Fruit fly (Drosophila melanogaster) whole organism, embryonic: ENCODE measurements around the gene Ppt2.

ENCODE experiments used
- B-H2 ChIP-seq: fragments of 200-800 bp; sonication (Bioruptor generic); optimal IDR thresholded peaks from 2 replicates; lab custom pipeline; 2018; ENCODE audit warnings: missing biosample characterization, mild to moderate bottlenecking, missing genetic modification characterization
- Bteb2 ChIP-seq: fragments of 200-800 bp; sonication (Bioruptor generic); optimal IDR thresholded peaks from 2 replicates; lab custom pipeline; 2016; ENCODE audit warnings: missing biosample characterization, missing genetic modification characterization
- CG10959 ChIP-seq: fragments of 200-800 bp; sonication (Bioruptor generic); IDR thresholded peaks from 2 replicates; pipeline ENCODE4 v1.3.6; 2022; ENCODE audit warnings: missing biosample characterization, missing genetic modification characterization
- CG11398 ChIP-seq: fragments of 200-800 bp; sonication (Bioruptor generic); optimal IDR thresholded peaks from 2 replicates; lab custom pipeline; 2016; ENCODE audit warnings: missing biosample characterization, missing genetic modification characterization
- CG11504 ChIP-seq: fragments of 200-800 bp; sonication (Bioruptor generic); optimal IDR thresholded peaks from 3 replicates; lab custom pipeline; 2019; ENCODE audit warnings: missing biosample characterization, mild to moderate bottlenecking, missing genetic modification characterization, moderate library complexity
- CG11695 ChIP-seq: fragments of 200-800 bp; sonication (Bioruptor generic); IDR thresholded peaks from 3 replicates; pipeline ENCODE4 v1.3.6; 2022; ENCODE audit warnings: missing biosample characterization, missing genetic modification characterization
- CG14441 ChIP-seq: fragments of 200-800 bp; sonication (Bioruptor generic); IDR thresholded peaks from 2 replicates; pipeline ENCODE4 v1.3.6; 2022; ENCODE audit warnings: missing biosample characterization, missing genetic modification characterization
- CG14860 ChIP-seq: fragments of 200-800 bp; sonication (Bioruptor generic); IDR thresholded peaks from 3 replicates; pipeline ENCODE4 v1.3.6; 2022; ENCODE audit warnings: missing biosample characterization, missing genetic modification characterization; ENCODE audit not compliant: partially characterized antibody
- CG1602 ChIP-seq: fragments of 200-800 bp; sonication (Bioruptor generic); optimal IDR thresholded peaks from 3 replicates; lab custom pipeline; 2016; ENCODE audit warnings: missing biosample characterization, missing genetic modification characterization
- CG18262 ChIP-seq: fragments of 200-800 bp; optimal IDR thresholded peaks from 3 replicates; lab custom pipeline; 2019; ENCODE audit warnings: missing biosample characterization, mild to moderate bottlenecking, missing genetic modification characterization, moderate library complexity
- CG18476 ChIP-seq: fragments of 200-800 bp; sonication (Bioruptor generic); optimal IDR thresholded peaks from 2 replicates; lab custom pipeline; 2016; ENCODE audit warnings: missing biosample characterization, mild to moderate bottlenecking, missing genetic modification characterization
- CG2712 ChIP-seq: fragments of 200-800 bp; optimal IDR thresholded peaks from 3 replicates; lab custom pipeline; 2019; ENCODE audit warnings: missing biosample characterization, mild to moderate bottlenecking, missing genetic modification characterization, moderate library complexity
- CG31388 ChIP-seq: fragments of 200-800 bp; sonication (Bioruptor generic); optimal IDR thresholded peaks from 2 replicates; lab custom pipeline; 2016; ENCODE audit warnings: missing biosample characterization, missing genetic modification characterization
- CG7357 ChIP-seq: fragments of 200-800 bp; sonication (Bioruptor generic); IDR thresholded peaks from 3 replicates; pipeline ENCODE4 v1.3.6; 2022; ENCODE audit warnings: missing biosample characterization, missing genetic modification characterization
- CrebB ChIP-seq: fragments of 200-800 bp; sonication (Bioruptor generic); optimal IDR thresholded peaks from 3 replicates; lab custom pipeline; 2018; ENCODE audit warnings: missing biosample characterization, mild to moderate bottlenecking, missing genetic modification characterization
- Deaf1 ChIP-seq: fragments of 200-800 bp; optimal IDR thresholded peaks from 3 replicates; lab custom pipeline; 2019; ENCODE audit warnings: missing biosample characterization, mild to moderate bottlenecking, missing genetic modification characterization, moderate library complexity
- Dek ChIP-seq: fragments of 200-800 bp; sonication (Bioruptor generic); optimal IDR thresholded peaks from 3 replicates; lab custom pipeline; 2019; ENCODE audit warnings: missing biosample characterization, mild to moderate bottlenecking, missing genetic modification characterization, moderate library complexity
- Dip2 ChIP-seq: fragments of 200-800 bp; sonication (Bioruptor generic); IDR thresholded peaks from 2 replicates; pipeline ENCODE4 v1.3.6; 2022; ENCODE audit warnings: missing biosample characterization, missing genetic modification characterization
- Drgx ChIP-seq: fragments of 200-800 bp; sonication (Bioruptor generic); IDR thresholded peaks from 2 replicates; pipeline ENCODE4 v1.3.6; 2022; ENCODE audit warnings: missing biosample characterization, missing genetic modification characterization
- Ets65A ChIP-seq: fragments of 200-800 bp; sonication (Bioruptor generic); peaks from one replicate; lab custom pipeline; 2016; ENCODE audit warnings: missing biosample characterization, missing genetic modification characterization
- Ets97D ChIP-seq: fragments of 200-800 bp; sonication (Bioruptor generic); optimal IDR thresholded peaks from 3 replicates; lab custom pipeline; 2016; ENCODE audit warnings: missing biosample characterization, missing genetic modification characterization
- Hmr ChIP-seq: fragments of 200-800 bp; sonication (Bioruptor generic); optimal IDR thresholded peaks from 3 replicates; lab custom pipeline; 2017; ENCODE audit warnings: mild to moderate bottlenecking, missing biosample characterization, missing genetic modification reagents, missing genetic modification characterization
- Hr78 ChIP-seq, 2 experiments: fragments of 200-800 bp in 1 of 2; fragments of >200 bp in 1 of 2; sonication (Bioruptor generic) in 1 of 2; optimal IDR thresholded peaks; 2 replicates each; lab custom pipeline; 2017 to 2019; ENCODE audit warnings: missing biosample characterization in 2 of 2, missing genetic modification characterization in 2 of 2, mild to moderate bottlenecking in 1 of 2, moderate library complexity in 1 of 2
- Med ChIP-seq: fragments of 200-800 bp; sonication (Bioruptor generic); peaks from one replicate; lab custom pipeline; 2016; ENCODE audit warnings: missing biosample characterization, missing genetic modification characterization, mild to moderate bottlenecking, inconsistent platforms, moderate library complexity
- Xbp1 ChIP-seq: fragments of 200-800 bp; sonication (Bioruptor generic); optimal IDR thresholded peaks from 3 replicates; lab custom pipeline; 2016; ENCODE audit warnings: missing biosample characterization, mild to moderate bottlenecking, missing genetic modification characterization
- bsh ChIP-seq, 2 experiments: fragments of 200-800 bp; sonication (Bioruptor generic); optimal IDR thresholded peaks; 2 replicates each; lab custom pipeline; 2017 to 2018; ENCODE audit warnings: mild to moderate bottlenecking in 2 of 2, missing biosample characterization in 2 of 2, missing genetic modification characterization in 2 of 2, moderate library complexity in 1 of 2
- cas ChIP-seq: fragments of 200-800 bp; sonication (Bioruptor generic); IDR thresholded peaks from 2 replicates; pipeline ENCODE4 v1.3.6; 2022; ENCODE audit warnings: missing biosample characterization, missing genetic modification characterization
- dati ChIP-seq: fragments of 200-800 bp; sonication (Bioruptor generic); IDR thresholded peaks from 2 replicates; pipeline ENCODE4 v1.3.6; 2022; ENCODE audit warnings: missing biosample characterization, missing genetic modification characterization
- dmrt11E ChIP-seq: fragments of 200-800 bp; sonication (Bioruptor generic); optimal IDR thresholded peaks from 3 replicates; lab custom pipeline; 2018; ENCODE audit warnings: missing biosample characterization, mild to moderate bottlenecking, missing genetic modification characterization, moderate library complexity
- fd96Cb ChIP-seq: fragments of 200-800 bp; sonication (Bioruptor generic); optimal IDR thresholded peaks from 2 replicates; lab custom pipeline; 2018; ENCODE audit warnings: missing biosample characterization, mild to moderate bottlenecking, missing genetic modification characterization, moderate library complexity
- fru ChIP-seq: fragments of >200 bp; optimal IDR thresholded peaks from 2 replicates; lab custom pipeline; 2017
- gcm ChIP-seq: fragments of 200-800 bp; sonication (Bioruptor generic); optimal IDR thresholded peaks from 2 replicates; lab custom pipeline; 2019; ENCODE audit warnings: missing biosample characterization, mild to moderate bottlenecking, missing genetic modification characterization, moderate library complexity
- gem ChIP-seq: fragments of 200-800 bp; sonication (Bioruptor generic); optimal IDR thresholded peaks from 2 replicates; lab custom pipeline; 2019; ENCODE audit warnings: missing biosample characterization, mild to moderate bottlenecking, missing genetic modification characterization, moderate library complexity
- ken ChIP-seq: fragments of 200-800 bp; sonication (Bioruptor generic); IDR thresholded peaks from 3 replicates; pipeline ENCODE4 v1.3.6; 2022; ENCODE audit warnings: missing biosample characterization, missing genetic modification characterization
- lbe ChIP-seq: fragments of 200-800 bp; sonication (Bioruptor generic); optimal IDR thresholded peaks from 2 replicates; lab custom pipeline; 2016; ENCODE audit warnings: missing biosample characterization, mild to moderate bottlenecking, missing genetic modification characterization
- nmo ChIP-seq: fragments of 200-800 bp; sonication (Bioruptor generic); optimal IDR thresholded peaks from 2 replicates; lab custom pipeline; 2018; ENCODE audit warnings: missing biosample characterization, mild to moderate bottlenecking, missing genetic modification characterization, moderate library complexity
- pum ChIP-seq: fragments of 200-800 bp; sonication (Bioruptor generic); optimal IDR thresholded peaks from 2 replicates; lab custom pipeline; 2016; ENCODE audit warnings: missing biosample characterization, missing genetic modification characterization
- ranshi ChIP-seq: fragments of 200-800 bp; sonication (Bioruptor generic); IDR thresholded peaks from 2 replicates; pipeline ENCODE4 v1.3.6; 2022; ENCODE audit warnings: missing biosample characterization, missing genetic modification characterization
- sqz ChIP-seq: fragments of 200-800 bp; sonication (Bioruptor generic); optimal IDR thresholded peaks from 3 replicates; lab custom pipeline; 2018; ENCODE audit warnings: missing biosample characterization, mild to moderate bottlenecking, missing genetic modification characterization
- unpg ChIP-seq: fragments of 200-800 bp; sonication (Bioruptor generic); optimal IDR thresholded peaks from 3 replicates; lab custom pipeline; 2018; ENCODE audit warnings: missing biosample characterization, mild to moderate bottlenecking, missing genetic modification characterization, moderate library complexity
- yki ChIP-seq: fragments of >200 bp; optimal IDR thresholded peaks from 3 replicates; lab custom pipeline; 2018
- zfh1 ChIP-seq: fragments of 200-800 bp; sonication (Bioruptor generic); IDR thresholded peaks from 3 replicates; pipeline ENCODE4 v1.3.6; 2022; ENCODE audit warnings: missing biosample characterization, missing genetic modification characterization

The Ppt2 gene

dm6 chr2L:11328357-11328756, 48.3 kb downstream of the Ppt2 start:
- TF ChIP-seq Ets97D (no peak), cas (GFP tag; lab: Robert Waterston, UW) (no peak), lbe (GFP tag; lab: Kevin White, UChicago) (peak; percentile 7), Med (GFP tag; lab: Kevin White, UChicago) (peak; percentile 53), Dip2 (no peak), Dek (tag; lab: Kevin White, UChicago) (no peak), B-H2 (no peak), ken (GFP tag; lab: Robert Waterston, UW) (no peak), bsh (GFP tag; optimal IDR thresholded peaks at IDR 0.05; lab: Kevin White, UChicago) (peak in 1 of 2 experiments; percentile 20), ranshi (GFP tag; lab: Robert Waterston, UW) (no peak), CG10959 (0 out of 2 replicates have a peak, but pooled peaks have one; percentile 12), CG18476 (no peak), Hr78 (GFP tag; optimal IDR thresholded peaks at IDR 0.05; lab: Kevin White, UChicago) (no peak), Bteb2 (GFP tag; lab: Kevin White, UChicago) (no peak), gcm (GFP tag; lab: Kevin White, UChicago) (no peak), Drgx (GFP tag; lab: Robert Waterston, UW) (no peak), fd96Cb (peak; percentile 14), gem (tag; lab: Kevin White, UChicago) (peak; percentile 14), pum (GFP tag; lab: Kevin White, UChicago) (no peak), sqz (no peak), CG31388 (GFP tag; lab: Kevin White, UChicago) (no peak), CG1602 (GFP tag; lab: Kevin White, UChicago) (no peak), CG11398 (GFP tag; lab: Kevin White, UChicago) (no peak), dati (GFP tag; lab: Robert Waterston, UW) (no peak), CG7357 (GFP tag; lab: Robert Waterston, UW) (no peak), CG18262 (tag; lab: Kevin White, UChicago) (peak; percentile 10), Hmr (GFP tag; lab: Kevin White, UChicago) (no peak), CG14441 (GFP tag; lab: Robert Waterston, UW) (no peak), Xbp1 (no peak), CG11695 (GFP tag; lab: Robert Waterston, UW) (0 out of 3 replicates have a peak, but pooled peaks have one; percentile 31), unpg (GFP tag; lab: Kevin White, UChicago) (peak; percentile 5), Ets65A (GFP tag; lab: Kevin White, UChicago) (peak; percentile 71), yki (lab: Kevin White, UChicago) (no peak), zfh1 (GFP tag; lab: Robert Waterston, UW) (0 out of 3 replicates have a peak, but pooled peaks have one; percentile 7), dmrt11E (tag; lab: Kevin White, UChicago) (peak; percentile 1), CG2712 (tag; lab: Kevin White, UChicago) (peak; percentile 16), nmo (GFP tag; lab: Kevin White, UChicago) (no peak), Deaf1 (tag; lab: Kevin White, UChicago) (no peak), fru (lab: Kevin White, UChicago) (no peak), CrebB (no peak), CG11504 (peak; percentile 5), CG14860 (GFP tag; lab: Robert Waterston, UW) (no peak)
